Worm (Caenorhabditis elegans) whole organism, young adult: ENCODE measurements around the gene acr-23.
A peak's percentile ranks its signal among the peaks of the same experiment; 100 is the strongest.

Source experiments
- B0019.2 ChIP-seq: fragments of 200-800 bp; sonication (Bioruptor generic); conservative IDR thresholded peaks from 2 replicates; pipeline ENCODE4 v1.3.6; 2022; ENCODE audit warnings: missing genetic modification reagents, missing genetic modification characterization, missing compliant biosample characterization
- B0035.1 ChIP-seq: sonication (generic microtip); optimal IDR thresholded peaks from 2 replicates; lab custom pipeline; 2016; ENCODE audit warnings: missing genetic modification characterization, mild to moderate bottlenecking, missing compliant biosample characterization, missing genotype, missing genetic modification reagents
- B0336.3 ChIP-seq: fragments of 200-800 bp; sonication (Bioruptor generic); IDR thresholded peaks from 2 replicates; pipeline ENCODE4 v1.3.6; 2022; ENCODE audit warnings: missing genetic modification characterization, missing compliant biosample characterization
- D2030.7 ChIP-seq: fragments of 200-800 bp; sonication (Bioruptor generic); IDR thresholded peaks from 2 replicates; pipeline ENCODE4 v1.3.6; 2022; ENCODE audit warnings: missing genetic modification reagents, missing genetic modification characterization, missing compliant biosample characterization
- F22D6.2 ChIP-seq: sonication (generic microtip); optimal IDR thresholded peaks from 2 replicates; lab custom pipeline; 2016; ENCODE audit warnings: mild to moderate bottlenecking, missing genetic modification characterization, missing compliant biosample characterization
- F23B12.7 ChIP-seq: sonication (generic microtip); optimal IDR thresholded peaks from 2 replicates; lab custom pipeline; 2017; ENCODE audit warnings: missing genetic modification characterization, mild to moderate bottlenecking, missing compliant biosample characterization, antibody characterized with exemption, moderate library complexity; ENCODE audit not compliant: insufficient read depth
- F37B4.10 ChIP-seq: fragments of 200-800 bp; sonication (Bioruptor generic); IDR thresholded peaks from 2 replicates; pipeline ENCODE4 v1.3.6; 2022; ENCODE audit warnings: missing genetic modification characterization, missing compliant biosample characterization
- F49E8.2 ChIP-seq: sonication (generic microtip); optimal IDR thresholded peaks from 3 replicates; lab custom pipeline; 2017; ENCODE audit warnings: missing genetic modification characterization, mild to moderate bottlenecking, missing compliant biosample characterization, antibody characterized with exemption, moderate library complexity; ENCODE audit not compliant: insufficient read depth
- F55B11.4 ChIP-seq: sonication (generic microtip); optimal IDR thresholded peaks from 2 replicates; lab custom pipeline; 2016; ENCODE audit warnings: missing compliant biosample characterization, missing genetic modification characterization, borderline replicate concordance; ENCODE audit not compliant: insufficient read depth
- F57A8.1 ChIP-seq: fragments of 200-800 bp; sonication (Bioruptor generic); optimal IDR thresholded peaks from 2 replicates; lab custom pipeline; 2018; ENCODE audit warnings: mild to moderate bottlenecking, missing genetic modification characterization, moderate library complexity, missing compliant biosample characterization
- K11D2.4 ChIP-seq: fragments of 200-800 bp; sonication (Bioruptor generic); IDR thresholded peaks from 2 replicates; pipeline ENCODE4 v1.3.6; 2022; ENCODE audit warnings: missing genetic modification reagents, missing genetic modification characterization, missing compliant biosample characterization
- T07F8.4 ChIP-seq: sonication (generic microtip); optimal IDR thresholded peaks from 2 replicates; lab custom pipeline; 2016; ENCODE audit warnings: mild to moderate bottlenecking, missing genetic modification characterization, moderate library complexity, missing compliant biosample characterization
- T26A5.8 ChIP-seq: sonication (generic microtip); optimal IDR thresholded peaks from 2 replicates; lab custom pipeline; 2016; ENCODE audit warnings: missing genetic modification characterization, missing compliant biosample characterization
- Y95B8A.8 ChIP-seq: fragments of 200-800 bp; sonication (Bioruptor generic); IDR thresholded peaks from 2 replicates; pipeline ENCODE4 v1.3.6; 2022; ENCODE audit warnings: missing genetic modification reagents, missing genetic modification characterization, missing compliant biosample characterization
- aptf-3 ChIP-seq: fragments of 200-800 bp; sonication (Bioruptor generic); IDR thresholded peaks from 2 replicates; pipeline ENCODE4 v1.3.6; 2022; ENCODE audit warnings: missing genetic modification characterization, missing compliant biosample characterization
- atf-7 ChIP-seq: sonication (generic microtip); optimal IDR thresholded peaks from 2 replicates; lab custom pipeline; 2017; ENCODE audit warnings: mild to moderate bottlenecking, missing genetic modification characterization, missing compliant biosample characterization
- attf-3 ChIP-seq: fragments of 200-800 bp; sonication (Bioruptor generic); conservative IDR thresholded peaks from 2 replicates; pipeline ENCODE4 v1.3.6; 2022; ENCODE audit warnings: missing genetic modification reagents, missing genetic modification characterization, missing compliant biosample characterization
- attf-5 ChIP-seq: fragments of 200-800 bp; sonication (Bioruptor generic); optimal IDR thresholded peaks from 2 replicates; lab custom pipeline; 2018; ENCODE audit warnings: mild to moderate bottlenecking, missing genetic modification characterization, missing compliant biosample characterization
- attf-6 ChIP-seq: fragments of 200-800 bp; sonication (Bioruptor generic); IDR thresholded peaks from 2 replicates; pipeline ENCODE4 v1.3.6; 2022; ENCODE audit warnings: missing genetic modification reagents, missing genetic modification characterization, missing compliant biosample characterization
- bed-2 ChIP-seq: fragments of 200-800 bp; sonication (Bioruptor generic); IDR thresholded peaks from 2 replicates; pipeline ENCODE4 v1.3.6; 2022; ENCODE audit warnings: missing genetic modification reagents, missing genetic modification characterization, missing compliant biosample characterization
- cebp-2 ChIP-seq: fragments of 200-800 bp; sonication (Bioruptor generic); IDR thresholded peaks from 2 replicates; pipeline ENCODE4 v1.3.6; 2022; ENCODE audit warnings: missing genetic modification characterization, missing compliant biosample characterization
- ceh-27 ChIP-seq: fragments of 200-800 bp; sonication (Bioruptor generic); optimal IDR thresholded peaks from 2 replicates; lab custom pipeline; 2018; ENCODE audit warnings: mild to moderate bottlenecking, missing genetic modification characterization, moderate library complexity, missing compliant biosample characterization
- chd-7 ChIP-seq: sonication (generic microtip); optimal IDR thresholded peaks from 2 replicates; lab custom pipeline; 2016; ENCODE audit warnings: mild to moderate bottlenecking, missing genetic modification characterization, moderate library complexity, missing compliant biosample characterization
- dox-1 ChIP-seq: fragments of 200-800 bp; sonication (Bioruptor generic); IDR thresholded peaks from 2 replicates; pipeline ENCODE4 v1.3.6; 2022; ENCODE audit warnings: missing genetic modification reagents, missing genetic modification characterization, missing compliant biosample characterization
- him-1 ChIP-seq: sonication (generic microtip); optimal IDR thresholded peaks from 2 replicates; lab custom pipeline; 2016; ENCODE audit warnings: missing genotype, missing genetic modification reagents, missing genetic modification characterization, missing compliant biosample characterization
- hlh-12 ChIP-seq: sonication (generic microtip); optimal IDR thresholded peaks from 2 replicates; lab custom pipeline; 2016; ENCODE audit warnings: missing genetic modification characterization, missing compliant biosample characterization
- hmg-20 ChIP-seq: fragments of 200-800 bp; sonication (Bioruptor generic); IDR thresholded peaks from 2 replicates; pipeline ENCODE4 v1.3.6; 2022; ENCODE audit warnings: missing genetic modification reagents, missing genetic modification characterization, missing compliant biosample characterization
- hsf-1 ChIP-seq: fragments of 200-800 bp; sonication (Bioruptor generic); IDR thresholded peaks from 2 replicates; pipeline ENCODE4 v1.3.6; 2022; ENCODE audit warnings: missing genetic modification reagents, missing genetic modification characterization, missing compliant biosample characterization
- lin-35 ChIP-seq, 3 experiments: fragments of 150-350 bp in 2 of 3; sonication (generic microtip) in 1 of 3; optimal IDR thresholded peaks; 2 replicates each; lab custom pipeline; 2014 to 2018; ENCODE audit warnings: missing biosample characterization in 3 of 3, missing genetic modification characterization in 3 of 3, missing genetic modification reagents in 3 of 3
- lin-40 ChIP-seq: sonication (generic microtip); optimal IDR thresholded peaks from 2 replicates; lab custom pipeline; 2016; ENCODE audit warnings: missing genetic modification characterization, mild to moderate bottlenecking, missing compliant biosample characterization, missing genotype, missing genetic modification reagents
- lsy-27 ChIP-seq: sonication (generic microtip); optimal IDR thresholded peaks from 2 replicates; lab custom pipeline; 2017; ENCODE audit warnings: missing genetic modification characterization, mild to moderate bottlenecking, missing compliant biosample characterization, antibody characterized with exemption, missing genotype, borderline replicate concordance; ENCODE audit not compliant: insufficient read depth
- madf-6 ChIP-seq: fragments of 200-800 bp; sonication (Bioruptor generic); IDR thresholded peaks from 2 replicates; pipeline ENCODE4 v1.3.6; 2022; ENCODE audit warnings: missing genetic modification reagents, missing genetic modification characterization, missing compliant biosample characterization
- mcd-1 ChIP-seq: fragments of 200-800 bp; sonication (Bioruptor generic); IDR thresholded peaks from 2 replicates; pipeline ENCODE4 v1.3.6; 2022; ENCODE audit warnings: missing genetic modification reagents, missing genetic modification characterization, missing compliant biosample characterization
- mel-28 ChIP-seq: sonication (generic microtip); optimal IDR thresholded peaks from 2 replicates; lab custom pipeline; 2016; ENCODE audit warnings: borderline replicate concordance, mild to moderate bottlenecking, missing genetic modification characterization, missing compliant biosample characterization
- mes-4 ChIP-seq: sonication (generic microtip); optimal IDR thresholded peaks from 2 replicates; lab custom pipeline; 2016; ENCODE audit warnings: missing genotype, missing genetic modification characterization, missing compliant biosample characterization
- nfya-2 ChIP-seq: fragments of 200-800 bp; sonication (Bioruptor generic); IDR thresholded peaks from 2 replicates; pipeline ENCODE4 v1.3.6; 2022; ENCODE audit warnings: missing genetic modification reagents, missing genetic modification characterization, missing compliant biosample characterization
- nfyb-1 ChIP-seq: fragments of 200-800 bp; sonication (Bioruptor generic); IDR thresholded peaks from 2 replicates; pipeline ENCODE4 v1.3.6; 2022; ENCODE audit warnings: missing genetic modification reagents, missing genetic modification characterization, missing compliant biosample characterization
- nhr-90 ChIP-seq: sonication (generic microtip); optimal IDR thresholded peaks from 2 replicates; lab custom pipeline; 2016; ENCODE audit warnings: missing genotype, mild to moderate bottlenecking, missing genetic modification characterization, missing compliant biosample characterization
- pha-4 ChIP-seq: fragments of 150-350 bp; sonication (generic microtip); optimal IDR thresholded peaks from 2 replicates; lab custom pipeline; 2014; ENCODE audit warnings: missing biosample characterization, missing genetic modification reagents, missing genetic modification characterization
- rpc-1 ChIP-seq, 2 experiments: fragments of 150-350 bp in 1 of 2; sonication (generic microtip) in 1 of 2; optimal IDR thresholded peaks; 2 replicates each; lab custom pipeline; 2014 to 2018; ENCODE audit warnings: missing biosample characterization in 1 of 2, missing genetic modification characterization in 1 of 2, missing genetic modification reagents in 1 of 2, missing genotype in 1 of 2
- snpc-4 ChIP-seq, 5 experiments: fragments of 150-350 bp in 1 of 5; sonication (generic microtip) in 4 of 5; optimal IDR thresholded peaks; 2 replicates each; lab custom pipeline; 2014 to 2018; ENCODE audit warnings: missing genetic modification characterization in 5 of 5, missing biosample characterization in 3 of 5, antibody characterized with exemption in 2 of 5, mild to moderate bottlenecking in 2 of 5, missing compliant biosample characterization in 2 of 5, missing genotype in 2 of 5, moderate library complexity in 2 of 5, missing genetic modification reagents in 1 of 5
- tbp1 ChIP-seq: fragments of 200-800 bp; sonication (Bioruptor generic); optimal IDR thresholded peaks from 2 replicates; lab custom pipeline; 2018; ENCODE audit warnings: mild to moderate bottlenecking, missing genetic modification characterization, missing compliant biosample characterization
- unc-62 ChIP-seq: fragments of 150-350 bp; optimal IDR thresholded peaks from 2 replicates; lab custom pipeline; 2014; ENCODE audit warnings: missing biosample characterization, missing genetic modification reagents, missing genetic modification characterization
- zim-3 ChIP-seq: sonication (generic microtip); optimal IDR thresholded peaks from 2 replicates; lab custom pipeline; 2017; ENCODE audit warnings: mild to moderate bottlenecking, missing genetic modification characterization, moderate library complexity, missing compliant biosample characterization
- ztf-18 ChIP-seq: sonication (generic microtip); optimal IDR thresholded peaks from 2 replicates; lab custom pipeline; 2016; ENCODE audit warnings: missing genotype, mild to moderate bottlenecking, missing genetic modification characterization, missing compliant biosample characterization
- ztf-6 ChIP-seq: fragments of 200-800 bp; sonication (Bioruptor generic); IDR thresholded peaks from 2 replicates; pipeline ENCODE4 v1.3.6; 2022; ENCODE audit warnings: missing genetic modification reagents, missing genetic modification characterization, missing compliant biosample characterization

The acr-23 gene

ce11 chrV:3634293-3635016, 24.9 kb downstream of the acr-23 start (continued):
- 0 out of 2 replicates have a peak, but pooled peaks have one; percentile 56 for TF ChIP-seq cebp-2
- TF ChIP-seq Y95B8A.8 (GFP tag; lab: Robert Waterston, UW) = no peak
- TF ChIP-seq ceh-27 = no peak
- TF ChIP-seq D2030.7 (GFP tag; lab: Robert Waterston, UW) = no peak
- no peak for TF ChIP-seq F57A8.1 (GFP tag; lab: Kevin White, UChicago)
- no peak for TF ChIP-seq unc-62 (GFP tag; lab: Kevin White, UChicago)
- no peak for TF ChIP-seq B0019.2 (GFP tag; lab: Robert Waterston, UW)
- TF ChIP-seq hsf-1 (GFP tag; lab: Robert Waterston, UW) = no peak
- TF ChIP-seq ztf-6 (GFP tag; lab: Robert Waterston, UW) = no peak
- TF ChIP-seq nfya-2 (GFP tag; lab: Robert Waterston, UW) = no peak
- TF ChIP-seq rpc-1 (optimal IDR thresholded peaks at IDR 0.05; lab: Kevin White, UChicago) = no peak
- no peak for TF ChIP-seq rpc-1 (tag; optimal IDR thresholded peaks at IDR 0.05; lab: Kevin White, UChicago)
- TF ChIP-seq mel-28 = no peak
- TF ChIP-seq hlh-12 (tag; lab: Kevin White, UChicago) = no peak
- TF ChIP-seq F23B12.7 (tag; lab: Kevin White, UChicago) = no peak
- no peak for TF ChIP-seq hmg-20 (GFP tag; lab: Robert Waterston, UW)
- no peak for TF ChIP-seq lin-40 (tag; lab: Kevin White, UChicago)
- TF ChIP-seq bed-2 = no peak
- TF ChIP-seq zim-3 (tag; lab: Kevin White, UChicago) = peak; percentile 17
- no peak for TF ChIP-seq F22D6.2 (tag; lab: Kevin White, UChicago)
- peak; percentile 92 for TF ChIP-seq B0336.3 (GFP tag; lab: Robert Waterston, UW)
- TF ChIP-seq him-1 (tag; lab: Kevin White, UChicago) = no peak
- no peak for TF ChIP-seq B0035.1 (tag; lab: Kevin White, UChicago)
- no peak for TF ChIP-seq K11D2.4 (GFP tag; lab: Robert Waterston, UW)
- TF ChIP-seq F55B11.4 = no peak
- peak; percentile 87 for TF ChIP-seq nhr-90 (tag; lab: Kevin White, UChicago)
- peak; percentile 22; the same call in 1 of the 2 replicates for TF ChIP-seq mcd-1 (GFP tag; lab: Robert Waterston, UW)
- TF ChIP-seq pha-4 = no peak
- TF ChIP-seq dox-1 = peak; percentile 44; the same call in 1 of the 2 replicates
- TF ChIP-seq aptf-3 (GFP tag; lab: Robert Waterston, UW) = no peak
- no peak; the same call in 1 of the 2 replicates for TF ChIP-seq madf-6 (GFP tag; lab: Robert Waterston, UW)
- peak; percentile 84 for TF ChIP-seq nfyb-1 (GFP tag; lab: Robert Waterston, UW)
- no peak for TF ChIP-seq F49E8.2
- no peak for TF ChIP-seq attf-3 (GFP tag; lab: Robert Waterston, UW)
- peak; percentile 48 for TF ChIP-seq attf-5 (GFP tag; lab: Kevin White, UChicago)
- TF ChIP-seq ztf-18 (tag; lab: Kevin White, UChicago) = no peak
- TF ChIP-seq lin-35 (GFP tag; optimal IDR thresholded peaks at IDR 0.05; lab: Kevin White, UChicago) = no peak
- no peak for TF ChIP-seq mes-4
- TF ChIP-seq chd-7 = peak; percentile 64
- TF ChIP-seq tbp1 = peak; percentile 41
- no peak for TF ChIP-seq T26A5.8
- TF ChIP-seq atf-7 (tag; lab: Kevin White, UChicago) = peak; percentile 91
- no peak for TF ChIP-seq F37B4.10 (GFP tag; lab: Robert Waterston, UW)
- no peak for TF ChIP-seq attf-6 (GFP tag; lab: Robert Waterston, UW)
- no peak for TF ChIP-seq lsy-27 (tag; lab: Kevin White, UChicago)
- TF ChIP-seq snpc-4 (GFP tag; optimal IDR thresholded peaks at IDR 0.05; lab: Kevin White, UChicago) = no peak
- peak in 3 of 4 experiments; percentile 55 to 75 (median 64) for TF ChIP-seq snpc-4 (tag; optimal IDR thresholded peaks at IDR 0.05; lab: Kevin White, UChicago)
- TF ChIP-seq T07F8.4 = no peak
